In the genomic region with DNA sequence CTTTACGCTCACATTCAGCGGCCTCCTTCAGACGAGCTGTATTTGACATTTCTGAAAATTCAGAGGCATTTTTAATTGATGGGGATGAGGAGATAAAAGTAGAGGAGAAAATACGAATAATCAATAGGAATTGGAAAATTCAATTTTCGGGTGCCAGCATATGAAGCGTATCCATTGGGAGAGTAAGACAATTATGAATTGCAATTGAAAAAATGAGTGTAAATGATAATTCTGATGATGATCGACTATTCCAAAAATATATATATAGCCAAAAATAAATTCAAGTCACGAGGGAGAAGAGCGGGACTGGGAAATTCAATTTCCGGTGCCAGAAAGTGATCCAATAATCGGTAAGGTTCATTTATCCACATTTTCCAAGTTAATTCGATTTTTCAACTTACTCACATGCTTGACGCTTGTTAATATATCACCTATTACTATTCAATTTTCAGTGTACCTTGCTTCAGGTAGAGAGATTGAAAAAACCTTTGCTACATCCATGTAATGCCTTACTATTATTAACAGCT, we compare ENCODE assay signal across 4 worm cellular contexts.
TF ChIP-seq lines count a peak whose summit lies in the region.

A gene (minus strand): TSS at position 51 of the 527 bp plus-strand sequence.

TF ChIP-seq in whole organism, L1 larva, 84 proteins besides CTCF, POLR2A, EP300 and RAD21:
- TF ChIP-seq fkh-8 (tag; optimal IDR thresholded peaks at IDR 0.05; lab: Kevin White, UChicago) (peak; percentile 57), hlh-4 (tag; optimal IDR thresholded peaks at IDR 0.05; lab: Kevin White, UChicago) (no peak), tbx-2 (tag; optimal IDR thresholded peaks at IDR 0.05; lab: Kevin White, UChicago) (no peak), nhr-12 (tag; optimal IDR thresholded peaks at IDR 0.05; lab: Kevin White, UChicago) (no peak), nhr-85 (tag; lab: Kevin White, UChicago) (no peak), nhr-47 (tag; optimal IDR thresholded peaks at IDR 0.05; lab: Kevin White, UChicago) (peak; percentile 36), unc-86 (tag; optimal IDR thresholded peaks at IDR 0.05; lab: Kevin White, UChicago) (no peak), sptf-1 (tag; optimal IDR thresholded peaks at IDR 0.05; lab: Kevin White, UChicago) (no peak), dpl-1 (GFP tag; optimal IDR thresholded peaks at IDR 0.05; lab: Kevin White, UChicago) (no peak), nhr-71 (tag; optimal IDR thresholded peaks at IDR 0.05; lab: Kevin White, UChicago) (no peak), efl-1 (optimal IDR thresholded peaks at IDR 0.05; lab: Kevin White, UChicago) (no peak), efl-1 (GFP tag; optimal IDR thresholded peaks at IDR 0.05 in 1 of 2; lab: Kevin White, UChicago) (peak in 1 of 2 experiments; percentile 60)

TF ChIP-seq in whole organism, L4 larva, 104 proteins besides CTCF, POLR2A, EP300 and RAD21:
- TF ChIP-seq zag-1 (tag; optimal IDR thresholded peaks at IDR 0.05; lab: Kevin White, UChicago), result no peak
- peak; percentile 50 for TF ChIP-seq aha-1 (tag; lab: Kevin White, UChicago)

TF ChIP-seq in whole organism, late embryonic, 69 proteins besides CTCF, POLR2A, EP300 and RAD21:
- TF ChIP-seq elt-2 (tag; optimal IDR thresholded peaks at IDR 0.05; lab: Kevin White, UChicago) (no peak), unc-42 (tag; optimal IDR thresholded peaks at IDR 0.05; lab: Kevin White, UChicago) (peak; percentile 49)

TF ChIP-seq in whole organism, mixed stage, embryonic, 35 proteins besides CTCF, POLR2A, EP300 and RAD21:
- TF ChIP-seq sem-2 (GFP tag; optimal IDR thresholded peaks at IDR 0.05; lab: Kevin White, UChicago) (no peak), ces-1 (GFP tag; optimal IDR thresholded peaks at IDR 0.05; lab: Kevin White, UChicago) (peak; percentile 63)
TF ChIP-seq in whole organism, mixed stage, embryonic: peak in this region for 1.
